Fruit fly (Drosophila melanogaster) whole organism, embryonic: ENCODE measurements around the gene Iris.
A peak's percentile ranks its signal among the peaks of the same experiment; 100 is the strongest.

Experiments used
- ATbp ChIP-seq: fragments of 200-800 bp; sonication (Bioruptor generic); optimal IDR thresholded peaks from 2 replicates; lab custom pipeline; 2017; ENCODE audit warnings: missing biosample characterization, mild to moderate bottlenecking, missing genetic modification characterization, missing genetic modification reagents
- Atf-2 ChIP-seq: fragments of 200-800 bp; sonication (Bioruptor generic); optimal IDR thresholded peaks from 2 replicates; lab custom pipeline; 2016; ENCODE audit warnings: missing biosample characterization, missing genetic modification characterization
- Atf6 ChIP-seq: fragments of 200-800 bp; sonication (Bioruptor generic); IDR thresholded peaks from 2 replicates; pipeline ENCODE4 v1.3.6; 2022; ENCODE audit warnings: missing biosample characterization, missing genetic modification characterization
- Blimp-1 ChIP-seq: fragments of 200-800 bp; sonication (Bioruptor generic); optimal IDR thresholded peaks from 3 replicates; lab custom pipeline; 2018; ENCODE audit warnings: missing biosample characterization, missing genetic modification characterization, mild to moderate bottlenecking, moderate library complexity, missing genetic modification reagents
- CG10209 ChIP-seq: fragments of 200-800 bp; sonication (Bioruptor generic); optimal IDR thresholded peaks from 3 replicates; lab custom pipeline; 2017; ENCODE audit warnings: missing biosample characterization, mild to moderate bottlenecking, missing genetic modification characterization, missing genetic modification reagents
- CG11456 ChIP-seq: fragments of 200-800 bp; sonication (Bioruptor generic); IDR thresholded peaks from 3 replicates; pipeline ENCODE4 v1.3.6; 2022; ENCODE audit warnings: missing biosample characterization, missing genetic modification characterization
- CG11695 ChIP-seq: fragments of 200-800 bp; sonication (Bioruptor generic); IDR thresholded peaks from 3 replicates; pipeline ENCODE4 v1.3.6; 2022; ENCODE audit warnings: missing biosample characterization, missing genetic modification characterization
- CG15011 ChIP-seq: fragments of 200-800 bp; sonication (Bioruptor generic); optimal IDR thresholded peaks from 3 replicates; lab custom pipeline; 2018; ENCODE audit warnings: missing biosample characterization, mild to moderate bottlenecking, missing genetic modification characterization
- CG15269 ChIP-seq: fragments of 200-800 bp; sonication (Bioruptor generic); optimal IDR thresholded peaks from 2 replicates; lab custom pipeline; 2018; ENCODE audit warnings: missing biosample characterization, mild to moderate bottlenecking, missing genetic modification characterization, moderate library complexity
- CG1529 ChIP-seq: fragments of 200-800 bp; sonication (Bioruptor generic); optimal IDR thresholded peaks from 3 replicates; lab custom pipeline; 2018; ENCODE audit warnings: missing biosample characterization, missing genetic modification characterization
- CG15514 ChIP-seq: fragments of 200-800 bp; sonication (Bioruptor generic); optimal IDR thresholded peaks from 3 replicates; lab custom pipeline; 2017; ENCODE audit warnings: missing biosample characterization, missing genetic modification characterization, mild to moderate bottlenecking, moderate library complexity, missing genetic modification reagents
- CG1792 ChIP-seq: fragments of 200-800 bp; sonication (Bioruptor generic); optimal IDR thresholded peaks from 2 replicates; lab custom pipeline; 2016; ENCODE audit warnings: missing biosample characterization, missing genetic modification characterization
- CG1832 ChIP-seq: fragments of 200-800 bp; sonication (Bioruptor generic); optimal IDR thresholded peaks from 2 replicates; lab custom pipeline; 2017; ENCODE audit warnings: missing biosample characterization, mild to moderate bottlenecking, missing genetic modification characterization, inconsistent platforms
- CG18619 ChIP-seq: fragments of 200-800 bp; sonication (Bioruptor generic); optimal IDR thresholded peaks from 3 replicates; lab custom pipeline; 2017; ENCODE audit warnings: missing biosample characterization, mild to moderate bottlenecking, missing genetic modification characterization
- CG4424 ChIP-seq: fragments of 200-800 bp; sonication (Bioruptor generic); optimal IDR thresholded peaks from 3 replicates; lab custom pipeline; 2016; ENCODE audit warnings: missing biosample characterization, missing genetic modification characterization
- CG4730 ChIP-seq: fragments of 200-800 bp; sonication (Bioruptor generic); IDR thresholded peaks from 2 replicates; pipeline ENCODE4 v1.3.6; 2022; ENCODE audit warnings: missing biosample characterization, missing genetic modification characterization
- CG6854 ChIP-seq: fragments of 200-800 bp; sonication (Bioruptor generic); optimal IDR thresholded peaks from 3 replicates; lab custom pipeline; 2017; ENCODE audit warnings: missing biosample characterization, mild to moderate bottlenecking, missing genetic modification characterization
- CG9727 ChIP-seq: fragments of 200-800 bp; sonication (Bioruptor generic); optimal IDR thresholded peaks from 3 replicates; lab custom pipeline; 2017; ENCODE audit warnings: missing biosample characterization, mild to moderate bottlenecking, missing genetic modification characterization
- CG9817 ChIP-seq: fragments of 200-800 bp; sonication (Bioruptor generic); optimal IDR thresholded peaks from 2 replicates; lab custom pipeline; 2018; ENCODE audit warnings: missing biosample characterization, mild to moderate bottlenecking, missing genetic modification characterization, moderate library complexity
- CoRest ChIP-seq: fragments of 200-800 bp; sonication (Bioruptor generic); optimal IDR thresholded peaks from 3 replicates; lab custom pipeline; 2018; ENCODE audit warnings: missing biosample characterization, mild to moderate bottlenecking, missing genetic modification characterization, moderate library complexity
- Dref ChIP-seq: fragments of 200-800 bp; sonication (Bioruptor generic); IDR thresholded peaks from 2 replicates; pipeline ENCODE4 v1.3.6; 2022; ENCODE audit warnings: missing biosample characterization, missing genetic modification characterization
- Fer3 ChIP-seq: fragments of 200-800 bp; sonication (Bioruptor generic); optimal IDR thresholded peaks from 2 replicates; lab custom pipeline; 2018; ENCODE audit warnings: missing biosample characterization, mild to moderate bottlenecking, missing genetic modification characterization, moderate library complexity
- H2.0 ChIP-seq: fragments of 200-800 bp; sonication (Bioruptor generic); IDR thresholded peaks from 2 replicates; pipeline ENCODE4 v1.3.6; 2022; ENCODE audit warnings: missing biosample characterization, missing genetic modification characterization
- Hr51 ChIP-seq, 2 experiments: fragments of 200-800 bp; sonication (Bioruptor generic); optimal IDR thresholded peaks; 2 replicates in 1 of 2; 3 replicates in 1 of 2; lab custom pipeline; 2016 to 2018; ENCODE audit warnings: missing biosample characterization in 2 of 2, missing genetic modification characterization in 2 of 2, mild to moderate bottlenecking in 1 of 2, moderate library complexity in 1 of 2
- Kr ChIP-seq: fragments of 200-800 bp; sonication (Bioruptor generic); optimal IDR thresholded peaks from 2 replicates; lab custom pipeline; 2017; ENCODE audit warnings: missing biosample characterization, mild to moderate bottlenecking, missing genetic modification characterization
- Myb ChIP-seq: fragments of 200-800 bp; sonication (Bioruptor generic); optimal IDR thresholded peaks from 2 replicates; lab custom pipeline; 2016; ENCODE audit warnings: missing biosample characterization, missing genetic modification characterization
- NFAT ChIP-seq: fragments of 200-800 bp; sonication (Bioruptor generic); IDR thresholded peaks from 2 replicates; pipeline ENCODE4 v1.3.6; 2022; ENCODE audit warnings: missing biosample characterization, missing genetic modification characterization
- Oaz ChIP-seq: fragments of 200-800 bp; sonication (Bioruptor generic); IDR thresholded peaks from 2 replicates; pipeline ENCODE4 v1.3.6; 2022; ENCODE audit warnings: missing biosample characterization, missing genetic modification characterization
- Rx ChIP-seq: fragments of 200-800 bp; sonication (Bioruptor generic); IDR thresholded peaks from 2 replicates; pipeline ENCODE4 v1.3.6; 2022; ENCODE audit warnings: missing biosample characterization, missing genetic modification characterization
- Sox102F ChIP-seq: fragments of 200-800 bp; sonication (Bioruptor generic); optimal IDR thresholded peaks from 2 replicates; lab custom pipeline; 2018; ENCODE audit warnings: missing biosample characterization, mild to moderate bottlenecking, missing genetic modification characterization, moderate library complexity
- Sry-β ChIP-seq: fragments of 200-800 bp; sonication (Bioruptor generic); optimal IDR thresholded peaks from 2 replicates; lab custom pipeline; 2018; ENCODE audit warnings: missing biosample characterization, mild to moderate bottlenecking, missing genetic modification characterization, moderate library complexity
- Tbp ChIP-seq: fragments of >200 bp; optimal IDR thresholded peaks from 2 replicates; lab custom pipeline; 2018; ENCODE audit warnings: missing biosample characterization, missing genetic modification characterization
- Usf ChIP-seq: fragments of 200-800 bp; sonication (Bioruptor generic); optimal IDR thresholded peaks from 2 replicates; lab custom pipeline; 2017; ENCODE audit warnings: missing genotype, missing biosample characterization, missing genetic modification characterization
- Vsx1 ChIP-seq: fragments of 200-800 bp; sonication (Bioruptor generic); optimal IDR thresholded peaks from 2 replicates; lab custom pipeline; 2017; ENCODE audit warnings: missing biosample characterization, mild to moderate bottlenecking, missing genetic modification characterization, missing genetic modification reagents
- Xrp1 ChIP-seq: fragments of 200-800 bp; sonication (Bioruptor generic); IDR thresholded peaks from 2 replicates; pipeline ENCODE4 v1.3.6; 2022; ENCODE audit warnings: missing biosample characterization, missing genetic modification characterization
- ash1 ChIP-seq: fragments of 200-800 bp; sonication (Bioruptor generic); optimal IDR thresholded peaks from 2 replicates; lab custom pipeline; 2018; ENCODE audit warnings: missing biosample characterization, mild to moderate bottlenecking, missing genetic modification characterization
- crc ChIP-seq: fragments of 200-800 bp; sonication (Bioruptor generic); optimal IDR thresholded peaks from 2 replicates; lab custom pipeline; 2016; ENCODE audit warnings: missing biosample characterization, missing genetic modification characterization
- dmrt11E ChIP-seq: fragments of 200-800 bp; sonication (Bioruptor generic); optimal IDR thresholded peaks from 3 replicates; lab custom pipeline; 2018; ENCODE audit warnings: missing biosample characterization, mild to moderate bottlenecking, missing genetic modification characterization, moderate library complexity
- fd102C ChIP-seq: fragments of 200-800 bp; sonication (Bioruptor generic); optimal IDR thresholded peaks from 2 replicates; lab custom pipeline; 2018; ENCODE audit warnings: missing biosample characterization, mild to moderate bottlenecking, missing genetic modification characterization, moderate library complexity
- fd64A ChIP-seq: fragments of 200-800 bp; sonication (Bioruptor generic); optimal IDR thresholded peaks from 3 replicates; lab custom pipeline; 2018; ENCODE audit warnings: missing biosample characterization, mild to moderate bottlenecking, missing genetic modification characterization
- gsb ChIP-seq: fragments of 200-800 bp; sonication (Bioruptor generic); IDR thresholded peaks from 2 replicates; pipeline ENCODE4 v1.3.6; 2022; ENCODE audit warnings: missing biosample characterization, missing genetic modification characterization
- nau ChIP-seq: fragments of 200-800 bp; sonication (Bioruptor generic); optimal IDR thresholded peaks from 3 replicates; lab custom pipeline; 2017; ENCODE audit warnings: missing biosample characterization, mild to moderate bottlenecking, missing genetic modification characterization, missing genetic modification reagents
- onecut ChIP-seq: fragments of 200-800 bp; sonication (Bioruptor generic); IDR thresholded peaks from 2 replicates; pipeline ENCODE4 v1.3.6; 2022; ENCODE audit warnings: missing biosample characterization, missing genetic modification characterization
- sc ChIP-seq, 3 experiments: fragments of >200 bp in 2 of 3; fragments of 200-800 bp in 1 of 3; sonication (Bioruptor generic) in 1 of 3; optimal IDR thresholded peaks; 2 replicates in 2 of 3; 3 replicates in 1 of 3; lab custom pipeline; 2017; ENCODE audit warnings: mild to moderate bottlenecking in 1 of 3, missing biosample characterization in 1 of 3, missing genetic modification characterization in 1 of 3, missing genetic modification reagents in 1 of 3
- scrt ChIP-seq: fragments of 200-800 bp; sonication (Bioruptor generic); optimal IDR thresholded peaks from 2 replicates; lab custom pipeline; 2018; ENCODE audit warnings: missing biosample characterization, mild to moderate bottlenecking, missing genetic modification characterization, moderate library complexity
- sens ChIP-seq: fragments of 200-800 bp; sonication (Bioruptor generic); peaks from one replicate; lab custom pipeline; 2016; ENCODE audit warnings: missing biosample characterization, missing genetic modification characterization
- sna ChIP-seq: fragments of 200-800 bp; sonication (Bioruptor generic); IDR thresholded peaks from 2 replicates; pipeline ENCODE4 v1.3.6; 2022; ENCODE audit warnings: missing biosample characterization, missing genetic modification characterization; ENCODE audit not compliant: partially characterized antibody
- sob ChIP-seq: fragments of 200-800 bp; sonication (Bioruptor generic); IDR thresholded peaks from 2 replicates; pipeline ENCODE4 v1.3.6; 2022; ENCODE audit warnings: missing biosample characterization, missing genetic modification characterization
- sug ChIP-seq: fragments of 200-800 bp; optimal IDR thresholded peaks from 2 replicates; lab custom pipeline; 2019; ENCODE audit warnings: missing biosample characterization, mild to moderate bottlenecking, missing genetic modification characterization, moderate library complexity
- trh ChIP-seq: fragments of 200-800 bp; sonication (Bioruptor generic); optimal IDR thresholded peaks from 2 replicates; lab custom pipeline; 2016; ENCODE audit warnings: missing biosample characterization, missing genetic modification characterization

The Iris gene

DNA sequence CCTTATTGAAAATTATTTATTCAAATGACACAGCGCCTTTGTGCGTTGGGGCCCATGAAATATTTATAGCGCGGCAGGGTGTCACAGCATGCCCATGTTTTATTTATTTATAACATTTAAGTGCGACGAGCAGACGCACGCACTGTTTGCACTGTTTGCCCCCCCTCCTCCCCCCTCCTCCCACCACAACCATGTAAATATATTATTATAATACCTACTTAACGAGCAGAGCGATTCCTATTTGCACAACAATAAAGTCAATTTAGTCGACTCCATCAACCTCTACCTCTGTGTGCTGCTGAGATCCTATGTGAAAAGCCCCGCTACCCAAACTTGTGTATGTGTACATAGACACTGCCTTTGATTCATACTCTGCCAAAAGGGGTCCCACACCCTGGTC, 39.2 kb downstream of the Iris start (continued):
- peak; percentile 17 for TF ChIP-seq CoRest (tag; lab: Kevin White, UChicago)
- TF ChIP-seq CG15514: peak; percentile 19
- peak; percentile 50 for TF ChIP-seq Sox102F (GFP tag; lab: Kevin White, UChicago)
- TF ChIP-seq dmrt11E (tag; lab: Kevin White, UChicago): no peak
- no peak for TF ChIP-seq CG4424 (GFP tag; lab: Kevin White, UChicago)
- TF ChIP-seq scrt: peak; percentile 6
- TF ChIP-seq H2.0 (GFP tag; lab: Robert Waterston, UW): no peak
- TF ChIP-seq Sry-β (GFP tag; lab: Kevin White, UChicago): no peak
- TF ChIP-seq Myb: no peak
- TF ChIP-seq Atf6: peak; percentile 55; the same call in 1 of the 2 replicates
- TF ChIP-seq Blimp-1 (GFP tag; lab: Kevin White, UChicago): peak; percentile 50
- TF ChIP-seq Hr51 (GFP tag; optimal IDR thresholded peaks at IDR 0.05; lab: Kevin White, UChicago): peak in 1 of 2 experiments; percentile 1
- no peak for TF ChIP-seq CG1792 (GFP tag; lab: Kevin White, UChicago)
- peak; percentile 16 for TF ChIP-seq CG9727
- no peak for TF ChIP-seq Tbp (GFP tag; lab: Kevin White, UChicago)
- TF ChIP-seq Atf-2 (GFP tag; lab: Kevin White, UChicago): no peak
- peak; percentile 47; the same call in 1 of the 2 replicates for TF ChIP-seq Xrp1 (GFP tag; lab: Robert Waterston, UW)
- TF ChIP-seq ash1 (GFP tag; lab: Kevin White, UChicago): no peak
- TF ChIP-seq CG1529 (GFP tag; lab: Kevin White, UChicago): peak; percentile 33
- no peak for TF ChIP-seq crc
- no peak for TF ChIP-seq CG18619 (GFP tag; lab: Kevin White, UChicago)
- peak; percentile 37; the same call in 1 of the 3 replicates for TF ChIP-seq CG11456 (GFP tag; lab: Robert Waterston, UW)
- TF ChIP-seq CG11695 (GFP tag; lab: Robert Waterston, UW): no peak
- peak; percentile 27 for TF ChIP-seq Fer3
- TF ChIP-seq CG15011 (GFP tag; lab: Kevin White, UChicago): peak; percentile 23
- TF ChIP-seq ATbp (GFP tag; lab: Kevin White, UChicago): peak; percentile 87
- TF ChIP-seq sc (optimal IDR thresholded peaks at IDR 0.05; lab: Kevin White, UChicago): no peak
- TF ChIP-seq sc (GFP tag; optimal IDR thresholded peaks at IDR 0.05; lab: Kevin White, UChicago): peak; percentile 50
- 0 out of 2 replicates have a peak, but pooled peaks have one; percentile 18 for TF ChIP-seq onecut (GFP tag; lab: Robert Waterston, UW)
- no peak for TF ChIP-seq Kr (GFP tag; lab: Kevin White, UChicago)
- no peak for TF ChIP-seq CG4730 (GFP tag; lab: Robert Waterston, UW)
- no peak for TF ChIP-seq Usf
- TF ChIP-seq sens (GFP tag; lab: Kevin White, UChicago): peak; percentile 44
- peak; percentile 22 for TF ChIP-seq CG6854 (GFP tag; lab: Kevin White, UChicago)
- TF ChIP-seq gsb (GFP tag; lab: Robert Waterston, UW): no peak
- TF ChIP-seq Rx: no peak
- no peak for TF ChIP-seq fd102C (GFP tag; lab: Kevin White, UChicago)
- TF ChIP-seq CG9817 (tag; lab: Kevin White, UChicago): no peak
- no peak for TF ChIP-seq NFAT
- peak; percentile 6 for TF ChIP-seq trh (GFP tag; lab: Kevin White, UChicago)
- peak; percentile 33 for TF ChIP-seq sug (tag; lab: Kevin White, UChicago)
- peak; percentile 49 for TF ChIP-seq Vsx1 (GFP tag; lab: Kevin White, UChicago)
- TF ChIP-seq Dref (GFP tag; lab: Robert Waterston, UW): no peak
- no peak for TF ChIP-seq sna
- peak; percentile 40 for TF ChIP-seq nau (GFP tag; lab: Kevin White, UChicago)
- TF ChIP-seq fd64A: peak; percentile 54
- no peak for TF ChIP-seq CG1832
- TF ChIP-seq Oaz (GFP tag; lab: Robert Waterston, UW): no peak
- TF ChIP-seq CG15269 (tag; lab: Kevin White, UChicago): peak; percentile 13
- peak; percentile 35; the same call in 1 of the 2 replicates for TF ChIP-seq sob (GFP tag; lab: Robert Waterston, UW)
- peak; percentile 48 for TF ChIP-seq CG10209 (GFP tag; lab: Kevin White, UChicago)
